Worm (Caenorhabditis elegans) whole organism, young adult: ENCODE measurements around the gene gbas-1.

Experiments
- Y56A3A.18 ChIP-seq: fragments of 200-800 bp; sonication (Bioruptor generic); IDR thresholded peaks from 2 replicates; pipeline ENCODE4 v1.3.6; 2022; ENCODE audit warnings: missing genetic modification reagents, missing genetic modification characterization, missing compliant biosample characterization
- aptf-2 ChIP-seq: fragments of 200-800 bp; sonication (Bioruptor generic); conservative IDR thresholded peaks from 2 replicates; pipeline ENCODE4 v1.3.6; 2022; ENCODE audit warnings: missing genetic modification reagents, missing genetic modification characterization, missing compliant biosample characterization
- lsy-27 ChIP-seq: sonication (generic microtip); optimal IDR thresholded peaks from 2 replicates; lab custom pipeline; 2017; ENCODE audit warnings: missing genetic modification characterization, mild to moderate bottlenecking, missing compliant biosample characterization, antibody characterized with exemption, missing genotype, borderline replicate concordance; ENCODE audit not compliant: insufficient read depth

ce11 chrII:2521960-2522359 is 17.3 kb downstream of the gbas-1 start, which contains the start of gene bath-13:
- TF ChIP-seq lsy-27 (tag; lab: Kevin White, UChicago) (no peak), Y56A3A.18 (no peak), aptf-2 (GFP tag; lab: Robert Waterston, UW) (no peak)
